Fruit fly (Drosophila melanogaster): ENCODE results near the gene Vti1a.

DNA sequence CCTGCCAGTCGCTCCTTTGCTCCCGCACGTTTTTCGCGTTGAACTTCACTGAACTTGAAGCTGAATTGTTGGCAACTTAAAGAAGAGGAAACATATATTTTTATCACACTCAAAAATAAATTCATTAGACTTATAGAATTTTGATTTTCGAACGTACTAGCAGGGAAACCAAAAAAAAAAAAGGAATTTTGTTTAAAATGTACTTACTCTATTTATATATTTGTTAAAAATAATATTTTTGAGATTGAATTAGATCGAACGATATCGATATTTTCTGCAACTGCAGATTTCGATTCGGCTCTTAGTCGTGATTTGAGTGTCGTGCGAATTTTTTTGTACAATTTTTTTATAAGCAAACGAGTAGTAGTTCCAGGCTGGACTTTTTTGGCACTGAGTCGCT lies 38.8 kb upstream of the Vti1a start:
- TF ChIP-seq Pif1A (GFP tag; optimal IDR thresholded peaks at IDR 0.05) (no peak), gl (tag; optimal IDR thresholded peaks at IDR 0.05) (no peak)
